Fruit fly (Drosophila melanogaster) whole organism, embryonic: ENCODE data around the gene mAcon1.

Experiments
- Antp ChIP-seq: fragments of 200-800 bp; sonication (Bioruptor generic); optimal IDR thresholded peaks from 3 replicates; lab custom pipeline; 2016; ENCODE audit warnings: missing biosample characterization, missing genetic modification characterization
- Atf3 ChIP-seq: fragments of 200-800 bp; sonication (Bioruptor generic); optimal IDR thresholded peaks from 3 replicates; lab custom pipeline; 2016; ENCODE audit warnings: missing biosample characterization, missing genetic modification characterization
- CG10979 ChIP-seq: fragments of 200-800 bp; sonication (Bioruptor generic); optimal IDR thresholded peaks from 2 replicates; lab custom pipeline; 2018; ENCODE audit warnings: missing biosample characterization, mild to moderate bottlenecking, missing genetic modification characterization, moderate library complexity
- CG11695 ChIP-seq: fragments of 200-800 bp; sonication (Bioruptor generic); IDR thresholded peaks from 3 replicates; pipeline ENCODE4 v1.3.6; 2022; ENCODE audit warnings: missing biosample characterization, missing genetic modification characterization
- CG12744 ChIP-seq: fragments of 200-800 bp; sonication (Bioruptor generic); optimal IDR thresholded peaks from 2 replicates; lab custom pipeline; 2016; ENCODE audit warnings: missing biosample characterization, missing genetic modification characterization
- CG13624 ChIP-seq: fragments of 200-800 bp; sonication (Bioruptor generic); optimal IDR thresholded peaks from 2 replicates; lab custom pipeline; 2016; ENCODE audit warnings: missing biosample characterization, missing genetic modification characterization
- CG14860 ChIP-seq: fragments of 200-800 bp; sonication (Bioruptor generic); IDR thresholded peaks from 3 replicates; pipeline ENCODE4 v1.3.6; 2022; ENCODE audit warnings: missing biosample characterization, missing genetic modification characterization; ENCODE audit not compliant: partially characterized antibody
- CG1602 ChIP-seq: fragments of 200-800 bp; sonication (Bioruptor generic); optimal IDR thresholded peaks from 3 replicates; lab custom pipeline; 2016; ENCODE audit warnings: missing biosample characterization, missing genetic modification characterization
- CG2202 ChIP-seq: fragments of 200-800 bp; sonication (Bioruptor generic); optimal IDR thresholded peaks from 2 replicates; lab custom pipeline; 2018; ENCODE audit warnings: missing biosample characterization, mild to moderate bottlenecking, missing genetic modification characterization
- CG2875 ChIP-seq: fragments of 200-800 bp; sonication (Bioruptor generic); optimal IDR thresholded peaks from 2 replicates; lab custom pipeline; 2017; ENCODE audit warnings: missing biosample characterization, mild to moderate bottlenecking, missing genetic modification characterization, missing genetic modification reagents
- CG3065 ChIP-seq: fragments of 200-800 bp; sonication (Bioruptor generic); optimal IDR thresholded peaks from 2 replicates; lab custom pipeline; 2016; ENCODE audit warnings: missing biosample characterization, missing genetic modification characterization
- CG34376 ChIP-seq: fragments of 200-800 bp; sonication (Bioruptor generic); optimal IDR thresholded peaks from 2 replicates; lab custom pipeline; 2018; ENCODE audit warnings: missing biosample characterization, mild to moderate bottlenecking, missing genetic modification characterization
- CG42726 ChIP-seq: fragments of 200-800 bp; sonication (Bioruptor generic); IDR thresholded peaks from 2 replicates; pipeline ENCODE4 v1.3.6; 2022; ENCODE audit warnings: missing biosample characterization, missing genetic modification characterization; ENCODE audit not compliant: partially characterized antibody
- CG7745 ChIP-seq: fragments of 200-800 bp; sonication (Bioruptor generic); optimal IDR thresholded peaks from 2 replicates; lab custom pipeline; 2018; ENCODE audit warnings: missing biosample characterization, mild to moderate bottlenecking, missing genetic modification characterization, moderate library complexity
- Dad ChIP-seq: fragments of 200-800 bp; sonication (Bioruptor generic); optimal IDR thresholded peaks from 3 replicates; lab custom pipeline; 2016; ENCODE audit warnings: missing biosample characterization, missing genetic modification characterization
- Doc2 ChIP-seq: fragments of 200-800 bp; sonication (Bioruptor generic); IDR thresholded peaks from 2 replicates; pipeline ENCODE4 v1.3.6; 2022; ENCODE audit warnings: missing biosample characterization, missing genetic modification characterization
- Doc3 ChIP-seq: fragments of 200-800 bp; sonication (Bioruptor generic); IDR thresholded peaks from 3 replicates; pipeline ENCODE4 v1.3.6; 2022; ENCODE audit warnings: missing biosample characterization, missing genetic modification characterization; ENCODE audit not compliant: partially characterized antibody
- Elba2 ChIP-seq: fragments of 200-800 bp; sonication (Bioruptor generic); optimal IDR thresholded peaks from 3 replicates; lab custom pipeline; 2016; ENCODE audit warnings: missing biosample characterization, missing genetic modification characterization
- HLH4C ChIP-seq: fragments of 200-800 bp; sonication (Bioruptor generic); IDR thresholded peaks from 3 replicates; pipeline ENCODE4 v1.3.6; 2022; ENCODE audit warnings: missing biosample characterization, missing genetic modification characterization; ENCODE audit not compliant: partially characterized antibody
- Hand ChIP-seq: fragments of 200-800 bp; sonication (Bioruptor generic); optimal IDR thresholded peaks from 2 replicates; lab custom pipeline; 2017; ENCODE audit warnings: mild to moderate bottlenecking, missing biosample characterization, missing genetic modification reagents, missing genetic modification characterization
- Hr51 ChIP-seq, 2 experiments: fragments of 200-800 bp; sonication (Bioruptor generic); optimal IDR thresholded peaks; 2 replicates in 1 of 2; 3 replicates in 1 of 2; lab custom pipeline; 2016 to 2018; ENCODE audit warnings: missing biosample characterization in 2 of 2, missing genetic modification characterization in 2 of 2, mild to moderate bottlenecking in 1 of 2, moderate library complexity in 1 of 2
- Lpt ChIP-seq: fragments of >200 bp; optimal IDR thresholded peaks from 2 replicates; lab custom pipeline; 2018; ENCODE audit warnings: missing biosample characterization, missing genetic modification characterization
- NC2β ChIP-seq: fragments of 200-800 bp; sonication (Bioruptor generic); optimal IDR thresholded peaks from 2 replicates; lab custom pipeline; 2016; ENCODE audit warnings: missing biosample characterization, missing genetic modification characterization
- Vsx1 ChIP-seq: fragments of 200-800 bp; sonication (Bioruptor generic); optimal IDR thresholded peaks from 2 replicates; lab custom pipeline; 2017; ENCODE audit warnings: missing biosample characterization, mild to moderate bottlenecking, missing genetic modification characterization, missing genetic modification reagents
- btn ChIP-seq: fragments of 200-800 bp; sonication (Bioruptor generic); optimal IDR thresholded peaks from 2 replicates; lab custom pipeline; 2016; ENCODE audit warnings: missing biosample characterization, missing genetic modification characterization
- cg ChIP-seq: fragments of 200-800 bp; sonication (Bioruptor generic); optimal IDR thresholded peaks from 3 replicates; lab custom pipeline; 2019; ENCODE audit warnings: missing biosample characterization, mild to moderate bottlenecking, missing genetic modification characterization, moderate library complexity
- dpn ChIP-seq, 2 experiments: fragments of 200-800 bp; sonication (Bioruptor generic); optimal IDR thresholded peaks; 3 replicates each; lab custom pipeline; 2016; ENCODE audit warnings: missing biosample characterization in 2 of 2, missing genetic modification characterization in 2 of 2
- emc ChIP-seq: fragments of 200-800 bp; sonication (Bioruptor generic); optimal IDR thresholded peaks from 2 replicates; lab custom pipeline; 2016; ENCODE audit warnings: missing biosample characterization, missing genetic modification characterization
- grau ChIP-seq: fragments of 200-800 bp; optimal IDR thresholded peaks from 3 replicates; lab custom pipeline; 2019; ENCODE audit warnings: missing biosample characterization, mild to moderate bottlenecking, missing genetic modification characterization, moderate library complexity
- ind ChIP-seq: fragments of 200-800 bp; sonication (Bioruptor generic); optimal IDR thresholded peaks from 3 replicates; lab custom pipeline; 2016; ENCODE audit warnings: missing biosample characterization, missing genetic modification characterization
- inv ChIP-seq: fragments of 200-800 bp; sonication (Bioruptor generic); IDR thresholded peaks from 2 replicates; pipeline ENCODE4 v1.3.6; 2022; ENCODE audit warnings: missing biosample characterization, missing genetic modification characterization; ENCODE audit not compliant: partially characterized antibody
- kah ChIP-seq: fragments of 200-800 bp; sonication (Bioruptor generic); optimal IDR thresholded peaks from 2 replicates; lab custom pipeline; 2018; ENCODE audit warnings: missing biosample characterization, mild to moderate bottlenecking, missing genetic modification characterization
- mld ChIP-seq: fragments of 200-800 bp; sonication (Bioruptor generic); IDR thresholded peaks from 3 replicates; pipeline ENCODE4 v1.3.6; 2022; ENCODE audit warnings: missing biosample characterization, missing genetic modification characterization; ENCODE audit not compliant: partially characterized antibody
- nerfin-1 ChIP-seq: fragments of 200-800 bp; sonication (Bioruptor generic); optimal IDR thresholded peaks from 3 replicates; lab custom pipeline; 2019; ENCODE audit warnings: missing biosample characterization, mild to moderate bottlenecking, missing genetic modification characterization, moderate library complexity
- otp ChIP-seq: fragments of 200-800 bp; sonication (Bioruptor generic); IDR thresholded peaks from 3 replicates; pipeline ENCODE4, ENCODE4 v1.3.6; 2022; ENCODE audit warnings: missing biosample characterization, missing genetic modification characterization
- psq ChIP-seq: fragments of 200-800 bp; sonication (Bioruptor generic); optimal IDR thresholded peaks from 2 replicates; lab custom pipeline; 2017; ENCODE audit warnings: missing biosample characterization, missing genetic modification characterization
- sisA ChIP-seq: fragments of 200-800 bp; sonication (Bioruptor generic); IDR thresholded peaks from 2 replicates; pipeline ENCODE4 v1.3.6; 2022; ENCODE audit warnings: missing biosample characterization, missing genetic modification characterization
- sna ChIP-seq: fragments of 200-800 bp; sonication (Bioruptor generic); IDR thresholded peaks from 2 replicates; pipeline ENCODE4 v1.3.6; 2022; ENCODE audit warnings: missing biosample characterization, missing genetic modification characterization; ENCODE audit not compliant: partially characterized antibody
- stc ChIP-seq: fragments of 200-800 bp; sonication (Bioruptor generic); IDR thresholded peaks from 2 replicates; pipeline ENCODE4 v1.3.6; 2022; ENCODE audit warnings: missing biosample characterization, missing genetic modification characterization
- unc-4 ChIP-seq: fragments of 200-800 bp; sonication (Bioruptor generic); IDR thresholded peaks from 2 replicates; pipeline ENCODE4 v1.3.6; 2022; ENCODE audit warnings: missing biosample characterization, missing genetic modification characterization; ENCODE audit not compliant: partially characterized antibody
- yki ChIP-seq: fragments of >200 bp; optimal IDR thresholded peaks from 3 replicates; lab custom pipeline; 2018
- zen ChIP-seq: fragments of 200-800 bp; sonication (Bioruptor generic); optimal IDR thresholded peaks from 3 replicates; lab custom pipeline; 2018; ENCODE audit warnings: missing biosample characterization, mild to moderate bottlenecking, missing genetic modification characterization, moderate library complexity
- zen2 ChIP-seq: fragments of 200-800 bp; sonication (Bioruptor generic); IDR thresholded peaks from 3 replicates; pipeline ENCODE4 v1.3.6; 2022; ENCODE audit warnings: missing biosample characterization, missing genetic modification characterization; ENCODE audit not compliant: partially characterized antibody

The mAcon1 gene

DNA sequence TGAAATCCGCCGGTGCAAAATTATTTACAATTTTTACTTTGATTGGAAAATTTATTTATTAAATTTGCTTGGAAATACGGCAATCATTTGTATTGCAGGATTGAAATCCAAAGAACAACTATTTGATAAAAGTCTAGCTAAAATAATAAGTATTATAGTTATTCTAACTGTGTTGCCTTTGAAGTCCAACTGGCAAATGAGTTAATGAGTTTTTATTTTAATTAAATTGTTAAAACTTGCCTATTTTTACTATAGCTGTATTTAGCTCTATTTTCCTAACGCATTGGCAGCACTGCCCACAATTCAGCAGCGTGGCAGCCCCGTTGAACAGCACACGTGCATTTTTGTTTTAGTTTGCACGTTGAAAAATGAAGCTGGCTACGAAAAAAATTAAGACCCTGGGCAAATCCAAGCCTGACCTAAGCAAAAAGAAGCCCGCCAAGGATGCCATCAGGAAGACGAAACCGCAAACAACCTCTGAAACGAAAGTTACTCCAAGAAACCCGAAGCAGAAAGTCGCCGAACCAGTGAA lies 5.0 kb upstream of the mAcon1 start, which contains the start of gene Noc2 (continued):
- TF ChIP-seq kah (GFP tag; lab: Kevin White, UChicago) (peak; percentile 4), CG1602 (GFP tag; lab: Kevin White, UChicago) (peak; percentile 24), CG2202 (no peak), cg (GFP tag; lab: Kevin White, UChicago) (no peak), Doc3 (GFP tag; lab: Robert Waterston, UW) (no peak), zen (peak; percentile 6), CG14860 (GFP tag; lab: Robert Waterston, UW) (no peak), Elba2 (GFP tag; lab: Kevin White, UChicago) (no peak), ind (GFP tag; lab: Kevin White, UChicago) (peak; percentile 63), CG42726 (GFP tag; lab: Robert Waterston, UW) (no peak), NC2β (GFP tag; lab: Kevin White, UChicago) (no peak), Doc2 (GFP tag; lab: Robert Waterston, UW) (no peak), psq (GFP tag; lab: Kevin White, UChicago) (no peak), grau (peak; percentile 56), CG10979 (peak; percentile 36), emc (GFP tag; lab: Kevin White, UChicago) (no peak), sisA (GFP tag; lab: Robert Waterston, UW) (peak; percentile 64), CG12744 (GFP tag; lab: Kevin White, UChicago) (no peak), nerfin-1 (tag; lab: Kevin White, UChicago) (no peak), stc (no peak), Lpt (GFP tag; lab: Kevin White, UChicago) (no peak), CG3065 (GFP tag; lab: Kevin White, UChicago) (peak; percentile 2), Hr51 (GFP tag; optimal IDR thresholded peaks at IDR 0.05; lab: Kevin White, UChicago) (peak in 1 of 2 experiments; percentile 43), CG7745 (no peak), Dad (GFP tag; lab: Kevin White, UChicago) (no peak), inv (GFP tag; lab: Robert Waterston, UW) (no peak), HLH4C (GFP tag; lab: Robert Waterston, UW) (no peak), Antp (GFP tag; lab: Kevin White, UChicago) (peak; percentile 37), mld (GFP tag; lab: Robert Waterston, UW) (no peak), otp (GFP tag; lab: Robert Waterston, UW) (no peak), btn (no peak), zen2 (GFP tag; lab: Robert Waterston, UW) (no peak), Vsx1 (GFP tag; lab: Kevin White, UChicago) (no peak), dpn (GFP tag; optimal IDR thresholded peaks at IDR 0.05; lab: Kevin White, UChicago) (peak; percentile 34 to 42), yki (lab: Kevin White, UChicago) (no peak), CG2875 (GFP tag; lab: Kevin White, UChicago) (no peak), Hand (no peak), CG13624 (no peak), CG11695 (GFP tag; lab: Robert Waterston, UW) (no peak), sna (no peak), CG34376 (GFP tag; lab: Kevin White, UChicago) (no peak), unc-4 (GFP tag; lab: Robert Waterston, UW) (no peak), Atf3 (GFP tag; lab: Kevin White, UChicago) (no peak)
